Fruit fly (Drosophila melanogaster) whole organism, embryonic: ENCODE data around the gene pr.

Experiments used
- CG10431 ChIP-seq: fragments of 200-800 bp; sonication (Bioruptor generic); optimal IDR thresholded peaks from 3 replicates; lab custom pipeline; 2018; ENCODE audit warnings: missing biosample characterization, mild to moderate bottlenecking, missing genetic modification characterization
- CG10959 ChIP-seq: fragments of 200-800 bp; sonication (Bioruptor generic); IDR thresholded peaks from 2 replicates; pipeline ENCODE4 v1.3.6; 2022; ENCODE audit warnings: missing biosample characterization, missing genetic modification characterization
- CG10979 ChIP-seq: fragments of 200-800 bp; sonication (Bioruptor generic); optimal IDR thresholded peaks from 2 replicates; lab custom pipeline; 2018; ENCODE audit warnings: missing biosample characterization, mild to moderate bottlenecking, missing genetic modification characterization, moderate library complexity
- CG11504 ChIP-seq: fragments of 200-800 bp; sonication (Bioruptor generic); optimal IDR thresholded peaks from 3 replicates; lab custom pipeline; 2019; ENCODE audit warnings: missing biosample characterization, mild to moderate bottlenecking, missing genetic modification characterization, moderate library complexity
- CG12659 ChIP-seq: fragments of 200-800 bp; sonication (Bioruptor generic); optimal IDR thresholded peaks from 3 replicates; lab custom pipeline; 2017; ENCODE audit warnings: mild to moderate bottlenecking, missing biosample characterization, missing genetic modification reagents, missing genetic modification characterization
- CG12769 ChIP-seq: fragments of 200-800 bp; sonication (Bioruptor generic); optimal IDR thresholded peaks from 2 replicates; lab custom pipeline; 2019; ENCODE audit warnings: missing biosample characterization, mild to moderate bottlenecking, missing genetic modification characterization, moderate library complexity
- CG13894 ChIP-seq: fragments of 200-800 bp; sonication (Bioruptor generic); optimal IDR thresholded peaks from 3 replicates; lab custom pipeline; 2018; ENCODE audit warnings: missing biosample characterization, mild to moderate bottlenecking, missing genetic modification characterization, moderate library complexity
- CG14441 ChIP-seq: fragments of 200-800 bp; sonication (Bioruptor generic); IDR thresholded peaks from 2 replicates; pipeline ENCODE4 v1.3.6; 2022; ENCODE audit warnings: missing biosample characterization, missing genetic modification characterization
- CG14667 ChIP-seq: fragments of 200-800 bp; sonication (Bioruptor generic); IDR thresholded peaks from 2 replicates; pipeline ENCODE4 v1.3.6; 2022; ENCODE audit warnings: missing biosample characterization, missing genetic modification characterization
- CG14710 ChIP-seq: fragments of 200-800 bp; sonication (Bioruptor generic); optimal IDR thresholded peaks from 3 replicates; lab custom pipeline; 2019; ENCODE audit warnings: missing biosample characterization, mild to moderate bottlenecking, missing genetic modification characterization, moderate library complexity
- CG15514 ChIP-seq: fragments of 200-800 bp; sonication (Bioruptor generic); optimal IDR thresholded peaks from 3 replicates; lab custom pipeline; 2017; ENCODE audit warnings: missing biosample characterization, missing genetic modification characterization, mild to moderate bottlenecking, moderate library complexity, missing genetic modification reagents
- CG16813 ChIP-seq: fragments of 200-800 bp; sonication (Bioruptor generic); IDR thresholded peaks from 3 replicates; pipeline ENCODE4 v1.3.6; 2022; ENCODE audit warnings: missing biosample characterization, missing genetic modification characterization; ENCODE audit not compliant: partially characterized antibody
- CG17612 ChIP-seq: fragments of 200-800 bp; sonication (Bioruptor generic); IDR thresholded peaks from 2 replicates; pipeline ENCODE4 v1.3.6; 2022; ENCODE audit warnings: missing biosample characterization, missing genetic modification characterization
- CG2199 ChIP-seq: fragments of 200-800 bp; sonication (Bioruptor generic); IDR thresholded peaks from 3 replicates; pipeline ENCODE4 v1.3.6; 2022; ENCODE audit warnings: missing biosample characterization, missing genetic modification characterization
- CG32532 ChIP-seq: fragments of 200-800 bp; sonication (Bioruptor generic); IDR thresholded peaks from 2 replicates; pipeline ENCODE4 v1.3.6; 2022; ENCODE audit warnings: missing biosample characterization, missing genetic modification characterization
- CG33213 ChIP-seq: fragments of 200-800 bp; sonication (Bioruptor generic); optimal IDR thresholded peaks from 3 replicates; lab custom pipeline; 2016; ENCODE audit warnings: missing biosample characterization, missing genetic modification characterization
- CG34422 ChIP-seq: fragments of 200-800 bp; sonication (Bioruptor generic); IDR thresholded peaks from 3 replicates; pipeline ENCODE4 v1.3.6; 2022; ENCODE audit warnings: missing biosample characterization, missing genetic modification characterization
- CG6272 ChIP-seq: fragments of 200-800 bp; sonication (Bioruptor generic); IDR thresholded peaks from 2 replicates; pipeline ENCODE4 v1.3.6; 2022; ENCODE audit warnings: missing biosample characterization, missing genetic modification characterization
- CG7372 ChIP-seq: fragments of 200-800 bp; sonication (Bioruptor generic); IDR thresholded peaks from 2 replicates; pipeline ENCODE4 v1.3.6; 2022; ENCODE audit warnings: missing biosample characterization, missing genetic modification characterization
- CG8290 ChIP-seq, 3 experiments: fragments of 200-800 bp; sonication (Bioruptor generic); optimal IDR thresholded peaks; 2 replicates each; lab custom pipeline; 2016 to 2019; ENCODE audit warnings: missing biosample characterization in 3 of 3, missing genetic modification characterization in 3 of 3, mild to moderate bottlenecking in 2 of 3, moderate library complexity in 1 of 3
- CTCF ChIP-seq: fragments of 200-800 bp; sonication (Bioruptor generic); optimal IDR thresholded peaks from 2 replicates; lab custom pipeline; 2017; ENCODE audit warnings: missing biosample characterization, mild to moderate bottlenecking, missing genetic modification characterization, moderate library complexity
- CrebB ChIP-seq: fragments of 200-800 bp; sonication (Bioruptor generic); optimal IDR thresholded peaks from 3 replicates; lab custom pipeline; 2018; ENCODE audit warnings: missing biosample characterization, mild to moderate bottlenecking, missing genetic modification characterization
- Deaf1 ChIP-seq: fragments of 200-800 bp; optimal IDR thresholded peaks from 3 replicates; lab custom pipeline; 2019; ENCODE audit warnings: missing biosample characterization, mild to moderate bottlenecking, missing genetic modification characterization, moderate library complexity
- E2f2 ChIP-seq: fragments of 200-800 bp; sonication (Bioruptor generic); IDR thresholded peaks from 2 replicates; pipeline ENCODE4 v1.3.6; 2022; ENCODE audit warnings: missing biosample characterization, missing genetic modification characterization
- Elba2 ChIP-seq: fragments of 200-800 bp; sonication (Bioruptor generic); optimal IDR thresholded peaks from 3 replicates; lab custom pipeline; 2016; ENCODE audit warnings: missing biosample characterization, missing genetic modification characterization
- Gsc ChIP-seq: fragments of 200-800 bp; sonication (Bioruptor generic); IDR thresholded peaks from 2 replicates; pipeline ENCODE4 v1.3.6; 2022; ENCODE audit warnings: missing biosample characterization, missing genetic modification characterization
- H15 ChIP-seq: fragments of 200-800 bp; sonication (Bioruptor generic); IDR thresholded peaks from 3 replicates; pipeline ENCODE4 v1.3.6; 2022; ENCODE audit warnings: missing biosample characterization, missing genetic modification characterization
- HmgD ChIP-seq: fragments of 200-800 bp; sonication (Bioruptor generic); optimal IDR thresholded peaks from 3 replicates; lab custom pipeline; 2016; ENCODE audit warnings: missing biosample characterization, missing genetic modification characterization
- Lhr ChIP-seq: fragments of 200-800 bp; sonication (Bioruptor generic); optimal IDR thresholded peaks from 3 replicates; lab custom pipeline; 2017; ENCODE audit warnings: mild to moderate bottlenecking, missing biosample characterization, missing genetic modification reagents, missing genetic modification characterization
- Mes4 ChIP-seq: fragments of 200-800 bp; sonication (Bioruptor generic); optimal IDR thresholded peaks from 2 replicates; lab custom pipeline; 2016; ENCODE audit warnings: missing biosample characterization, missing genetic modification characterization
- amos ChIP-seq: fragments of 200-800 bp; sonication (Bioruptor generic); IDR thresholded peaks from 2 replicates; pipeline ENCODE4 v1.3.6; 2022; ENCODE audit warnings: missing biosample characterization, missing genetic modification characterization; ENCODE audit not compliant: partially characterized antibody
- bowl ChIP-seq: fragments of 200-800 bp; sonication (Bioruptor generic); IDR thresholded peaks from 2 replicates; pipeline ENCODE4 v1.3.6; 2022; ENCODE audit warnings: missing biosample characterization, missing genetic modification characterization
- chn ChIP-seq: fragments of 200-800 bp; sonication (Bioruptor generic); optimal IDR thresholded peaks from 2 replicates; lab custom pipeline; 2016; ENCODE audit warnings: missing biosample characterization, missing genetic modification characterization
- gfzf ChIP-seq: fragments of 200-800 bp; sonication (Bioruptor generic); optimal IDR thresholded peaks from 2 replicates; lab custom pipeline; 2016; ENCODE audit warnings: missing biosample characterization, mild to moderate bottlenecking, missing genetic modification characterization, moderate library complexity
- lmd ChIP-seq: fragments of 200-800 bp; sonication (Bioruptor generic); IDR thresholded peaks from 2 replicates; pipeline ENCODE4 v1.3.6; 2022; ENCODE audit warnings: missing biosample characterization, missing genetic modification characterization
- mam ChIP-seq: fragments of 200-800 bp; sonication (Bioruptor generic); optimal IDR thresholded peaks from 3 replicates; lab custom pipeline; 2016; ENCODE audit warnings: missing biosample characterization, missing genetic modification characterization
- pnt ChIP-seq: fragments of 200-800 bp; sonication (Bioruptor generic); optimal IDR thresholded peaks from 3 replicates; lab custom pipeline; 2016; ENCODE audit warnings: missing biosample characterization, missing genetic modification characterization
- prd ChIP-seq, 3 experiments: fragments of >200 bp in 2 of 3; fragments of 200-800 bp in 1 of 3; sonication (Bioruptor generic) in 1 of 3; optimal IDR thresholded peaks in 2 of 3; IDR thresholded peaks in 1 of 3; 2 replicates in 2 of 3; 3 replicates in 1 of 3; pipeline versions ENCODE4 v1.3.6 to Lab custom; 2017 to 2022; ENCODE audit warnings: missing biosample characterization in 1 of 3, missing genetic modification characterization in 1 of 3
- sens ChIP-seq: fragments of 200-800 bp; sonication (Bioruptor generic); peaks from one replicate; lab custom pipeline; 2016; ENCODE audit warnings: missing biosample characterization, missing genetic modification characterization
- slbo ChIP-seq: fragments of 200-800 bp; sonication (Bioruptor generic); IDR thresholded peaks from 2 replicates; pipeline ENCODE4 v1.3.6; 2022; ENCODE audit warnings: missing biosample characterization, missing genetic modification characterization
- stwl ChIP-seq: fragments of 200-800 bp; sonication (Bioruptor generic); optimal IDR thresholded peaks from 3 replicates; lab custom pipeline; 2018; ENCODE audit warnings: missing biosample characterization, mild to moderate bottlenecking, missing genetic modification characterization, moderate library complexity
- tin ChIP-seq: fragments of 200-800 bp; sonication (Bioruptor generic); optimal IDR thresholded peaks from 3 replicates; lab custom pipeline; 2016; ENCODE audit warnings: missing biosample characterization, missing genetic modification characterization
- vvl ChIP-seq: fragments of 200-800 bp; sonication (Bioruptor generic); IDR thresholded peaks from 2 replicates; pipeline ENCODE4 v1.3.6; 2022; ENCODE audit warnings: missing biosample characterization, missing genetic modification characterization
- wor ChIP-seq: fragments of 200-800 bp; sonication (Bioruptor generic); IDR thresholded peaks from 2 replicates; pipeline ENCODE4 v1.3.6; 2022; ENCODE audit warnings: missing biosample characterization, missing genetic modification characterization
- zen ChIP-seq: fragments of 200-800 bp; sonication (Bioruptor generic); optimal IDR thresholded peaks from 3 replicates; lab custom pipeline; 2018; ENCODE audit warnings: missing biosample characterization, mild to moderate bottlenecking, missing genetic modification characterization, moderate library complexity

Gene pr

DNA sequence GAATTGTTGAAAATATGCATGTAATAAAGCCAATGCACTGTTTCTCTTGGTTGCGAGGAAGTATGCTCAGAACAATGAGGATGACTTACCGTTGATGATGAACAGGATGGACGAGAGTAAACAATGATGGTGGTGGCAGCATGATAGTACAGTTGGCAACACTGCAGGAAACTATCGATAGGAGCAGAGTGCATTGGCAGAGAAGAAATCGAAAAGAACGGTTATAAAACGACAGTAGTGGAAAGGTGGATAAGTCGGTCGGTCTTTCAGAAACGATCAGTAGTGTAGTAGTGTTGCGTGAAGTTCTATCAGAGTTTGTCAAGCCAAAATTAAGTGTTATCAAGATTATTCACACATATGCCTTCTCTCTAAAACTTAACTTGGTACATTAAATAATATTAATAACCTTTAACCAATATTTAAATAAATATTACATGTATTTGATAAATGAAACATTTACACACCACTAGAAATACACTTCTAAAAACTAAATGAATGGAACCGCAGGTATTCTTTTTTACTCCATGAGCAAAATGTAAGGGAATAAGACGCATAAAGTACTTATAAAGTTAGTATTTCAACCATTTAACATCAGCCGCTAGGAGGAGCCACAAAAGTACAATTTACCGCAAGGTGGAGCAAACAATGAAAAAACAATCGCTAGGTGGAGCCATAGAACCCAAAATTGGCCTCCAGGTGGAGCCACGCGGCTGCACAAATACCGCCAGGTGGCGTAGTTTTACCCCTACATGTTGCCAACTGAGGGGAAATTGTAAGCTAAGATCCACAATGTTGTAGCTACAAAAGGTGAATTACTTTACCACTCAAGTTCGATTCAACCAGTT, 45.4 kb upstream of the pr start (continued):
- TF ChIP-seq vvl, result peak; percentile 91

DNA sequence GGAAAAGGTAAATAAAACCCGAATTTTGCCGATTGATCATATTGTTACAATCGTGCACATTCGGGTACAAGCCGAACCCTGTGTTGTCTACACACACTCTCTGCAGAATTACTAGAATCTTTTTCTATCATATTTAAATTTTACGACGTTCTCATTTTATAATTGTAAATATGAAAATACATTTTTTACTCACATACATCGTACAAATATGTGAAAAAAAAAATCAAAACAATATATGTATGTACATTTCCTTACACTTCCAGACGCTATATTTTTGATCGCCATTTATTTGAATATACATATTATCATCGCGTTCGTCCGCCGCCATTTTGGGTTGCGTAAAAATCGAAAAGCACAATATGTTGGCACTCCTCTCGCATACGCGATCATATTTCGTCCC, 42.5 kb upstream of the pr start:
- TF ChIP-seq Deaf1 (tag; lab: Kevin White, UChicago), result peak; percentile 56
- no peak for TF ChIP-seq CG12659 (GFP tag; lab: Kevin White, UChicago)
- peak; percentile 11 for TF ChIP-seq sens
- no peak for TF ChIP-seq CG12769 (tag; lab: Kevin White, UChicago)
- no peak for TF ChIP-seq wor (GFP tag; lab: Robert Waterston, UW)
- no peak for TF ChIP-seq pnt
- TF ChIP-seq chn (GFP tag; lab: Kevin White, UChicago), result no peak
- TF ChIP-seq CrebB (tag; lab: Kevin White, UChicago), result no peak
- TF ChIP-seq HmgD (GFP tag; lab: Kevin White, UChicago), result no peak
- TF ChIP-seq CG6272 (GFP tag; lab: Robert Waterston, UW), result no peak
- no peak for TF ChIP-seq CG10431
- TF ChIP-seq CG11504 (tag; lab: Kevin White, UChicago), result peak; percentile 23

DNA sequence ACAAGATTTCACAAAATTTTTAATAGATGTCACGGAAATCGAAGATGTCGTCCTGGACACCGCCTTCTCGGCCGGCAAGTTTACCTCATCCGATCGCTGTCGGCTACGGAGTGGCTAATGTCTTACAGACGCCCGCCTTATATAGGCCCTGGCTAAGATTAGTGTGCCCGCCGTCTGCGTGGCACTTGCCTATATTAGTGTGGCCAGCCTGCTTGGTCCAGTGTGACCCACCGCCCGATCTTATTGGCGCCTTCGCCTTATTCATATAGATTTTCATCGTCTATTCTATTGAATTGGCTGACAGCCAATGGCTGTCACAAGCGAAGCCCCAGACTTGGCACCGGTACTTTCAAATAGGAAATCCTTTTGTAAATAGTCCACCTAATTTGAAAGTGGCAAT, 40.6 kb upstream of the pr start:
- TF ChIP-seq stwl (tag; lab: Kevin White, UChicago) (peak; percentile 51), H15 (GFP tag; lab: Robert Waterston, UW) (0 out of 3 replicates have a peak, but pooled peaks have one; percentile 19), tin (GFP tag; lab: Kevin White, UChicago) (no peak), CG13894 (no peak), mam (GFP tag; lab: Kevin White, UChicago) (no peak), CG33213 (GFP tag; lab: Kevin White, UChicago) (peak; percentile 73), amos (GFP tag; lab: Robert Waterston, UW) (peak; percentile 16; the same call in 1 of the 2 replicates), gfzf (GFP tag; lab: Kevin White, UChicago) (peak; percentile 37), Lhr (GFP tag; lab: Kevin White, UChicago) (peak; percentile 89), CG17612 (no peak), Elba2 (GFP tag; lab: Kevin White, UChicago) (peak; percentile 88), CG2199 (GFP tag; lab: Robert Waterston, UW) (0 out of 3 replicates have a peak, but pooled peaks have one; percentile 11), CG14710 (peak; percentile 12), E2f2 (peak; percentile 27), zen (tag; lab: Kevin White, UChicago) (peak; percentile 2)

DNA sequence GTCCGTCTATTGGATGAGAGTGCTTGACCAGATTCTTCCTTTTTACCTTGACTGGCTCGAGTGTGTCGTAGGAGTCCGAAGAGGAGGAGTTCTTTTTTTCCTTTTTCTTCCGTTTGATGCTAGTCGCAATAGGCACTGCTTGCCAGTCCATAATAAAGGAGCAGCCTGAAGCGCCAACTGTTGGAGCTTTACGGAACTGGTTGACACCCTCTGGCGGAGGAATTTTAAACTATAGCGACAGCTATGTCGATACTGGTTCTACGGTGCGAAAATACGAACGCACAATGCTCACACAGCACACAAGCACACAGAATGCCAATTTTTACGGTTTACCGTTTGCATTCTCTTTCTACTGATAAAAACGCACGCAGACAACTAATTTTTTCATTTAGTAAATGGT, 31.3 kb upstream of the pr start:
- peak; percentile 24 for TF ChIP-seq CG15514 (GFP tag; lab: Kevin White, UChicago)
- TF ChIP-seq prd (optimal IDR thresholded peaks at IDR 0.05; lab: Kevin White, UChicago), result no peak
- peak; percentile 40; the same call in 1 of the 3 replicates for TF ChIP-seq prd (GFP tag; IDR thresholded peaks at IDR 0.05; lab: Robert Waterston, UW)
- no peak for TF ChIP-seq CG10979
- peak; percentile 58 for TF ChIP-seq CG8290 (GFP tag; optimal IDR thresholded peaks at IDR 0.05; lab: Kevin White, UChicago)
- peak in 1 of 2 experiments; percentile 53 for TF ChIP-seq CG8290 (tag; optimal IDR thresholded peaks at IDR 0.05; lab: Kevin White, UChicago)
- TF ChIP-seq bowl (GFP tag; lab: Robert Waterston, UW), result no peak
- no peak for TF ChIP-seq CG10959 (GFP tag; lab: Robert Waterston, UW)
- TF ChIP-seq CG14667 (GFP tag; lab: Robert Waterston, UW), result 0 out of 2 replicates have a peak, but pooled peaks have one; percentile 18
- 0 out of 2 replicates have a peak, but pooled peaks have one; percentile 10 for TF ChIP-seq lmd (GFP tag; lab: Robert Waterston, UW)
- peak; percentile 91 for TF ChIP-seq CTCF (GFP tag; lab: Kevin White, UChicago)
- TF ChIP-seq slbo (GFP tag; lab: Robert Waterston, UW), result peak; percentile 26; the same call in 1 of the 2 replicates
- TF ChIP-seq CG16813 (GFP tag; lab: Robert Waterston, UW), result 0 out of 3 replicates have a peak, but pooled peaks have one; percentile 12
- no peak for TF ChIP-seq Mes4 (GFP tag; lab: Kevin White, UChicago)
- 0 out of 3 replicates have a peak, but pooled peaks have one; percentile 9 for TF ChIP-seq CG34422 (GFP tag; lab: Robert Waterston, UW)
- TF ChIP-seq CG32532, result peak; percentile 50; the same call in 1 of the 2 replicates
- peak; percentile 36; the same call in 1 of the 2 replicates for TF ChIP-seq CG14441 (GFP tag; lab: Robert Waterston, UW)
- no peak for TF ChIP-seq CG7372 (GFP tag; lab: Robert Waterston, UW)
- no peak for TF ChIP-seq Gsc (GFP tag; lab: Robert Waterston, UW)
